Fruit fly (Drosophila melanogaster): ENCODE data around the gene PGAP5.

PGAP5 gene

DNA sequence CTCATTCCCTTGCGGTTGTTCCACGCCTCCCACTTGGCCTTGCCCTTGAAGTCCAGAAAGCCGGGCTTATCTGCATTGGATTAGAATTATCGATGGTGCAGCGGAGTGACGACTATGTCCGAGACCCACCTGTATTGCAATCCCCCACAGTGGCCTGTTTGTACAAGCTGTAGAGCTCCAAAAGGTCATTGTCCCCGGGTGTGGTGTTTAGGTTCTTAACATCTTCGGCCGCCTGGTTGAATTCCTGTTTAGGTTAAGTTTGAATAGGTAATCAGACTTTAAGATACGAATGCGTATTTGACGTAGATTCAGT lies 36.7 kb upstream of the PGAP5 start (continued):
- TF ChIP-seq hb (GFP tag; IDR thresholded peaks at IDR 0.05; ENCODE audit: partially characterized antibody), result no peak
- TF ChIP-seq D (optimal IDR thresholded peaks at IDR 0.05), result peak; percentile 37
- TF ChIP-seq D (GFP tag; optimal IDR thresholded peaks at IDR 0.05), result no peak
- TF ChIP-seq CG8290 (GFP tag; optimal IDR thresholded peaks at IDR 0.05), result no peak
- no peak for TF ChIP-seq CG8290 (tag; optimal IDR thresholded peaks at IDR 0.05)
- no peak for TF ChIP-seq aop (GFP tag; IDR thresholded peaks at IDR 0.05)
- no peak for TF ChIP-seq danr (GFP tag; IDR thresholded peaks at IDR 0.05)
- no peak for TF ChIP-seq CG9797 (GFP tag; optimal IDR thresholded peaks at IDR 0.05)
- no peak for TF ChIP-seq ac (GFP tag; optimal IDR thresholded peaks at IDR 0.05)

DNA sequence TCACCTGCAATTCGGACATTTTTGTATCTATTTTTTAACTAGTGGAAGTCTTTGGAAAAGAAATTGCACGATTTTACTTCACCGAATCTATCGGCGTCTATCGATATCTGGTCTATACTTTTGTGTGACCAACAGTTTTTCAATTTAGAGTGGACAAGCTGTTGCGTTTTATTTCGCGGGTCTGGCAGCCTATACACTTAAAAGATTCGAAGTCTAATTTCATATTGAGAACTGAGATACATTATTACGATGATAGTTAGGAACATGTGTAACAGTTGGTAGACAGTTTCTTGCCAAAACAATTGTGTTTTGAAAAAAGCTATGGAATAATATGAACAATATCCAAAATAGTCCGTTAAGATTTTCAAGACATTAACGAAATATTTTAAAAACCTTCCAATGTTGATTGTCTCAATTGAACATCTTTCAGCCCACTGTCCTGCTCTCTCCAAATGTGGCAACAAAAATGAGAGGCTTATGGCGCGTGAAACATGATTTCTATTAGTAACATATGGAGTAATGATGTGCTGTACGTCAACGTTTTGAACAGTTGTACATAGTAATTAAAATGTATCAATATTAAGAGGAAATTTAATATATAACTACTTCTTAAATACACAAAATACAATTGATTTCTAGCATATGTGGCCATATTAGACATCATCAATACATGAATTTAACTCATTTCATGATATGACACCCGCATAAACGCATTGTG lies 36.2 kb upstream of the PGAP5 start, which contains the start of gene Acbp1:
Gene Acbp1, minus strand, starts transcription at position 146 of the 718 bp plus-strand sequence.
- peak; percentile 80 for TF ChIP-seq ttk (GFP tag; IDR thresholded peaks at IDR 0.05)
- TF ChIP-seq Atf6 (GFP tag; IDR thresholded peaks at IDR 0.05), result peak; percentile 94
- peak; percentile 82 for TF ChIP-seq disco-r (GFP tag; optimal IDR thresholded peaks at IDR 0.05)
- peak; percentile 52 for TF ChIP-seq toy (GFP tag; IDR thresholded peaks at IDR 0.05)
- TF ChIP-seq ATbp (GFP tag; optimal IDR thresholded peaks at IDR 0.05), result peak; percentile 95
- peak; percentile 95 for TF ChIP-seq CG16863 (GFP tag; optimal IDR thresholded peaks at IDR 0.05)
- TF ChIP-seq CG2875 (GFP tag; optimal IDR thresholded peaks at IDR 0.05), result peak; percentile 94
- TF ChIP-seq Fer2 (tag; optimal IDR thresholded peaks at IDR 0.05), result peak; percentile 93
- peak in 1 of 2 experiments; percentile 99 for TF ChIP-seq eve (GFP tag; optimal IDR thresholded peaks at IDR 0.05)
- peak; percentile 94 for TF ChIP-seq CG4707 (GFP tag; optimal IDR thresholded peaks at IDR 0.05)
- TF ChIP-seq zen2 (GFP tag; IDR thresholded peaks at IDR 0.05; ENCODE audit: partially characterized antibody), result peak; percentile 74; the same call in 2 of the 3 replicates
- peak; percentile 87 for TF ChIP-seq B-H1 (GFP tag; IDR thresholded peaks at IDR 0.05)
- TF ChIP-seq BtbVII (GFP tag; optimal IDR thresholded peaks at IDR 0.05), result peak; percentile 99
- peak; percentile 99 for TF ChIP-seq CG12219 (GFP tag; optimal IDR thresholded peaks at IDR 0.05)
- TF ChIP-seq CG8281 (tag; optimal IDR thresholded peaks at IDR 0.05), result peak; percentile 88
- TF ChIP-seq Meics (GFP tag; optimal IDR thresholded peaks at IDR 0.05), result peak; percentile 97
- peak; percentile 98 for TF ChIP-seq CG9727 (GFP tag; optimal IDR thresholded peaks at IDR 0.05)
- TF ChIP-seq CG12942 (GFP tag; optimal IDR thresholded peaks at IDR 0.05), result peak; percentile 82
- TF ChIP-seq CG6272 (GFP tag; IDR thresholded peaks at IDR 0.05), result peak; percentile 91
- peak; percentile 99 for TF ChIP-seq CG18599 (GFP tag; optimal IDR thresholded peaks at IDR 0.05)
- peak; percentile 85 for TF ChIP-seq otp (GFP tag; IDR thresholded peaks at IDR 0.05)
- peak; percentile 89 for TF ChIP-seq Neu2 (GFP tag; optimal IDR thresholded peaks at IDR 0.05; ENCODE audit: borderline replicate concordance)
- TF ChIP-seq jumu (GFP tag; optimal IDR thresholded peaks at IDR 0.05), result peak; percentile 96
- peak; percentile 86 for TF ChIP-seq Dll (GFP tag; IDR thresholded peaks at IDR 0.05; ENCODE audit: partially characterized antibody)
- TF ChIP-seq Atf3 (GFP tag; optimal IDR thresholded peaks at IDR 0.05), result peak; percentile 94
- peak; percentile 90 for TF ChIP-seq NK7.1 (GFP tag; optimal IDR thresholded peaks at IDR 0.05)
- no peak for TF ChIP-seq pita (GFP tag; optimal IDR thresholded peaks at IDR 0.05)
- peak; percentile 92 for TF ChIP-seq Kr (GFP tag; optimal IDR thresholded peaks at IDR 0.05)
- peak; percentile 81 for TF ChIP-seq CG17328 (GFP tag; IDR thresholded peaks at IDR 0.05)
- TF ChIP-seq CG31388 (GFP tag; optimal IDR thresholded peaks at IDR 0.05), result peak; percentile 73
- TF ChIP-seq CTCF (GFP tag; optimal IDR thresholded peaks at IDR 0.05), result peak; percentile 65
- peak; percentile 90 for TF ChIP-seq Hmx (GFP tag; optimal IDR thresholded peaks at IDR 0.05)
- TF ChIP-seq kah (GFP tag; optimal IDR thresholded peaks at IDR 0.05), result peak; percentile 93
- peak; percentile 78 for TF ChIP-seq CG10366 (GFP tag; IDR thresholded peaks at IDR 0.05)
- TF ChIP-seq crp (GFP tag; optimal IDR thresholded peaks at IDR 0.05), result peak in 1 of 2 experiments; percentile 68
- peak; percentile 92 for TF ChIP-seq fd3F (GFP tag; optimal IDR thresholded peaks at IDR 0.05)
- TF ChIP-seq Tbp (GFP tag; optimal IDR thresholded peaks at IDR 0.05), result no peak
- peak; percentile 97 for TF ChIP-seq Fer3 (tag; optimal IDR thresholded peaks at IDR 0.05)
- TF ChIP-seq CG17359 (tag; optimal IDR thresholded peaks at IDR 0.05), result peak; percentile 96
- TF ChIP-seq CG3065 (GFP tag; optimal IDR thresholded peaks at IDR 0.05), result peak; percentile 76
- TF ChIP-seq Bgb (GFP tag; IDR thresholded peaks at IDR 0.05; ENCODE audit: partially characterized antibody), result peak; percentile 83
